Worm (Caenorhabditis elegans): ENCODE measurements around the gene Y43F8B.25.

ce11 chrV:19457120-19457519, 5.6 kb upstream of the Y43F8B.25 start, which contains the start of gene Y43F8B.24:
- TF ChIP-seq spr-1 (tag; optimal IDR thresholded peaks at IDR 0.05) (no peak), daf-8 (GFP tag; IDR thresholded peaks at IDR 0.05) (no peak), dpl-1 (GFP tag; optimal IDR thresholded peaks at IDR 0.05) (no peak), spr-3 (GFP tag; optimal IDR thresholded peaks at IDR 0.05) (no peak), nhr-11 (tag; optimal IDR thresholded peaks at IDR 0.05) (no peak), nhr-10 (tag; optimal IDR thresholded peaks at IDR 0.05) (no peak), nhr-237 (tag; optimal IDR thresholded peaks at IDR 0.05) (no peak), zip-2 (tag; optimal IDR thresholded peaks at IDR 0.05) (no peak), skn-1 (tag; optimal IDR thresholded peaks at IDR 0.05) (no peak), jun-1 (tag; optimal IDR thresholded peaks at IDR 0.05) (no peak), pha-4 (GFP tag; IDR thresholded peaks at IDR 0.05) (no peak), pha-4 (tag; optimal IDR thresholded peaks at IDR 0.05) (no peak), lin-39 (tag; optimal IDR thresholded peaks at IDR 0.05) (no peak), ama-1 (optimal IDR thresholded peaks at IDR 0.05) (no peak), hmg-1.1 (GFP tag; IDR thresholded peaks at IDR 0.05) (no peak)

Measured in whole organism, L4 larva.